Worm (Caenorhabditis elegans) whole organism, L4/young adult: Measurements from ENCODE around the gene C27D8.4.

Experiments used
- W03F9.2 ChIP-seq: fragments of 150-350 bp; optimal IDR thresholded peaks from 2 replicates; lab custom pipeline; 2014; ENCODE audit warnings: missing biosample characterization, missing genetic modification characterization
- dao-5 ChIP-seq: sonication (generic microtip); optimal IDR thresholded peaks from 2 replicates; lab custom pipeline; 2016; ENCODE audit warnings: missing genotype, missing genetic modification characterization, moderate library complexity, missing compliant biosample characterization
- him-1 ChIP-seq: sonication (generic microtip); optimal IDR thresholded peaks from 2 replicates; lab custom pipeline; 2016; ENCODE audit warnings: missing genotype, missing genetic modification reagents, missing genetic modification characterization, missing compliant biosample characterization

DNA sequence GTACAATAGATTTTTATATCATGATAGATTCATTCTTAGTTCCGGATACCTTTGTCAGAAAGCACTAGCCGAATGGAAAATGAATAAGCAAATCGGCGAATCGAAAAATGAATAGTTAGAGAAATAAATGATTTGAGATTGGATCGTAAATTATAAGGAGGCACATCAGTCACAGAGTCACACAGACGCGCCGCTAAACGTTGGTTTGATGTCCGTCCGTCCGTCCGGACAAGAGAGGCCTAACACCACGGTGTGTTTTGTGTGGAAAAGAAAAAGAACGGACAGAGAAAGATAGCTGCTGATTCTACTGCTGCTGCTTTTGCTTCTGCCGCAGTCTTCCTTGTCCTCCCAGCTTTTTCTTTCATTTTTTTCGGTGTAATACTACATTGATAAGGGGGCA, 3.0 kb upstream of the C27D8.4 start:
- no peak for TF ChIP-seq W03F9.2 (tag; lab: Kevin White, UChicago)
- no peak for TF ChIP-seq him-1 (tag; lab: Kevin White, UChicago)
- TF ChIP-seq dao-5 (tag; lab: Kevin White, UChicago), result no peak
